Fruit fly (Drosophila melanogaster) whole organism, embryonic: ENCODE results near the gene ninaC.

Experiments
- CG11695 ChIP-seq: fragments of 200-800 bp; sonication (Bioruptor generic); IDR thresholded peaks from 3 replicates; pipeline ENCODE4 v1.3.6; 2022; ENCODE audit warnings: missing biosample characterization, missing genetic modification characterization
- CG12071 ChIP-seq: fragments of 200-800 bp; sonication (Bioruptor generic); optimal IDR thresholded peaks from 3 replicates; lab custom pipeline; 2018; ENCODE audit warnings: missing biosample characterization, mild to moderate bottlenecking, missing genetic modification characterization
- CG12769 ChIP-seq: fragments of 200-800 bp; sonication (Bioruptor generic); optimal IDR thresholded peaks from 2 replicates; lab custom pipeline; 2019; ENCODE audit warnings: missing biosample characterization, mild to moderate bottlenecking, missing genetic modification characterization, moderate library complexity
- CG1603 ChIP-seq: fragments of 200-800 bp; sonication (Bioruptor generic); optimal IDR thresholded peaks from 2 replicates; lab custom pipeline; 2019; ENCODE audit warnings: missing biosample characterization, mild to moderate bottlenecking, missing genetic modification characterization, moderate library complexity
- CG17568 ChIP-seq: fragments of 200-800 bp; sonication (Bioruptor generic); optimal IDR thresholded peaks from 2 replicates; lab custom pipeline; 2018; ENCODE audit warnings: missing biosample characterization, mild to moderate bottlenecking, missing genetic modification characterization, moderate library complexity
- CG18599 ChIP-seq: fragments of 200-800 bp; sonication (Bioruptor generic); optimal IDR thresholded peaks from 3 replicates; lab custom pipeline; 2017; ENCODE audit warnings: missing biosample characterization, missing genetic modification characterization, mild to moderate bottlenecking, moderate library complexity, missing genetic modification reagents
- CG2712 ChIP-seq: fragments of 200-800 bp; optimal IDR thresholded peaks from 3 replicates; lab custom pipeline; 2019; ENCODE audit warnings: missing biosample characterization, mild to moderate bottlenecking, missing genetic modification characterization, moderate library complexity
- CG34224 ChIP-seq: fragments of 200-800 bp; sonication (Bioruptor generic); IDR thresholded peaks from 3 replicates; pipeline ENCODE4 v1.3.6; 2022; ENCODE audit warnings: missing biosample characterization, missing genetic modification characterization; ENCODE audit not compliant: partially characterized antibody
- CG3995 ChIP-seq: fragments of 200-800 bp; sonication (Bioruptor generic); optimal IDR thresholded peaks from 3 replicates; lab custom pipeline; 2016; ENCODE audit warnings: missing biosample characterization, missing genetic modification characterization
- CG42726 ChIP-seq: fragments of 200-800 bp; sonication (Bioruptor generic); IDR thresholded peaks from 2 replicates; pipeline ENCODE4 v1.3.6; 2022; ENCODE audit warnings: missing biosample characterization, missing genetic modification characterization; ENCODE audit not compliant: partially characterized antibody
- CG4424 ChIP-seq: fragments of 200-800 bp; sonication (Bioruptor generic); optimal IDR thresholded peaks from 3 replicates; lab custom pipeline; 2016; ENCODE audit warnings: missing biosample characterization, missing genetic modification characterization
- CG4617 ChIP-seq: fragments of 200-800 bp; sonication (Bioruptor generic); optimal IDR thresholded peaks from 3 replicates; lab custom pipeline; 2016; ENCODE audit warnings: missing biosample characterization, missing genetic modification characterization, borderline replicate concordance
- CG4730 ChIP-seq: fragments of 200-800 bp; sonication (Bioruptor generic); IDR thresholded peaks from 2 replicates; pipeline ENCODE4 v1.3.6; 2022; ENCODE audit warnings: missing biosample characterization, missing genetic modification characterization
- CG7271 ChIP-seq: fragments of 200-800 bp; sonication (Bioruptor generic); optimal IDR thresholded peaks from 2 replicates; lab custom pipeline; 2018; ENCODE audit warnings: missing biosample characterization, mild to moderate bottlenecking, missing genetic modification characterization, moderate library complexity
- CG7556 ChIP-seq: fragments of 200-800 bp; sonication (Bioruptor generic); optimal IDR thresholded peaks from 2 replicates; lab custom pipeline; 2017; ENCODE audit warnings: missing biosample characterization, mild to moderate bottlenecking, missing genetic modification characterization
- CG8089 ChIP-seq: fragments of 200-800 bp; sonication (Bioruptor generic); optimal IDR thresholded peaks from 3 replicates; lab custom pipeline; 2016; ENCODE audit warnings: missing biosample characterization, missing genetic modification characterization
- CG8765 ChIP-seq: fragments of 200-800 bp; sonication (Bioruptor generic); IDR thresholded peaks from 2 replicates; pipeline ENCODE4 v1.3.6; 2022; ENCODE audit warnings: missing biosample characterization, missing genetic modification characterization
- CG8944 ChIP-seq: fragments of 200-800 bp; sonication (Bioruptor generic); optimal IDR thresholded peaks from 3 replicates; lab custom pipeline; 2016; ENCODE audit warnings: missing biosample characterization, missing genetic modification characterization
- CG9727 ChIP-seq: fragments of 200-800 bp; sonication (Bioruptor generic); optimal IDR thresholded peaks from 3 replicates; lab custom pipeline; 2017; ENCODE audit warnings: missing biosample characterization, mild to moderate bottlenecking, missing genetic modification characterization
- CTCF ChIP-seq: fragments of 200-800 bp; sonication (Bioruptor generic); optimal IDR thresholded peaks from 2 replicates; lab custom pipeline; 2017; ENCODE audit warnings: missing biosample characterization, mild to moderate bottlenecking, missing genetic modification characterization, moderate library complexity
- CrebB ChIP-seq: fragments of 200-800 bp; sonication (Bioruptor generic); optimal IDR thresholded peaks from 3 replicates; lab custom pipeline; 2018; ENCODE audit warnings: missing biosample characterization, mild to moderate bottlenecking, missing genetic modification characterization
- D19A ChIP-seq: fragments of 200-800 bp; optimal IDR thresholded peaks from 3 replicates; lab custom pipeline; 2019; ENCODE audit warnings: missing biosample characterization, mild to moderate bottlenecking, missing genetic modification characterization, moderate library complexity
- GATAe ChIP-seq: fragments of 200-800 bp; sonication (Bioruptor generic); conservative IDR thresholded peaks from 2 replicates; pipeline ENCODE4 v1.3.6; 2022; ENCODE audit warnings: missing biosample characterization, missing genetic modification characterization
- Hr39 ChIP-seq: fragments of >200 bp; optimal IDR thresholded peaks from 2 replicates; lab custom pipeline; 2017
- Hsf ChIP-seq: fragments of 200-800 bp; sonication (Bioruptor generic); optimal IDR thresholded peaks from 3 replicates; lab custom pipeline; 2016; ENCODE audit warnings: missing biosample characterization, missing genetic modification characterization
- Jarid2 ChIP-seq: fragments of 200-800 bp; sonication (Bioruptor generic); optimal IDR thresholded peaks from 3 replicates; lab custom pipeline; 2017; ENCODE audit warnings: mild to moderate bottlenecking, missing biosample characterization, missing genetic modification reagents, missing genetic modification characterization
- NC2β ChIP-seq: fragments of 200-800 bp; sonication (Bioruptor generic); optimal IDR thresholded peaks from 2 replicates; lab custom pipeline; 2016; ENCODE audit warnings: missing biosample characterization, missing genetic modification characterization
- Oaz ChIP-seq: fragments of 200-800 bp; sonication (Bioruptor generic); IDR thresholded peaks from 2 replicates; pipeline ENCODE4 v1.3.6; 2022; ENCODE audit warnings: missing biosample characterization, missing genetic modification characterization
- Rx ChIP-seq: fragments of 200-800 bp; sonication (Bioruptor generic); IDR thresholded peaks from 2 replicates; pipeline ENCODE4 v1.3.6; 2022; ENCODE audit warnings: missing biosample characterization, missing genetic modification characterization
- Sox100B ChIP-seq: fragments of 200-800 bp; sonication (Bioruptor generic); optimal IDR thresholded peaks from 3 replicates; lab custom pipeline; 2018; ENCODE audit warnings: missing biosample characterization, mild to moderate bottlenecking, missing genetic modification characterization
- Spps ChIP-seq: fragments of 200-800 bp; sonication (Bioruptor generic); optimal IDR thresholded peaks from 2 replicates; lab custom pipeline; 2018; ENCODE audit warnings: missing biosample characterization, mild to moderate bottlenecking, missing genetic modification characterization
- Stat92E ChIP-seq, 3 experiments: fragments of >200 bp in 2 of 3; fragments of 200-800 bp in 1 of 3; sonication (Bioruptor generic) in 1 of 3; optimal IDR thresholded peaks; 2 replicates each; lab custom pipeline; 2017 to 2019; ENCODE audit warnings: missing biosample characterization in 3 of 3, missing genetic modification characterization in 3 of 3, mild to moderate bottlenecking in 1 of 3, moderate library complexity in 1 of 3
- ase ChIP-seq: fragments of 200-800 bp; sonication (Bioruptor generic); IDR thresholded peaks from 3 replicates; pipeline ENCODE4 v1.3.6; 2022; ENCODE audit warnings: missing biosample characterization, missing genetic modification characterization
- cad ChIP-seq: fragments of >200 bp; optimal IDR thresholded peaks from 2 replicates; lab custom pipeline; 2017; ENCODE audit warnings: missing biosample characterization, missing genetic modification characterization
- cg ChIP-seq: fragments of 200-800 bp; sonication (Bioruptor generic); optimal IDR thresholded peaks from 3 replicates; lab custom pipeline; 2019; ENCODE audit warnings: missing biosample characterization, mild to moderate bottlenecking, missing genetic modification characterization, moderate library complexity
- dysf ChIP-seq: fragments of 200-800 bp; sonication (Bioruptor generic); IDR thresholded peaks from 3 replicates; pipeline ENCODE4 v1.3.6; 2022; ENCODE audit warnings: missing biosample characterization, missing genetic modification characterization
- en ChIP-seq: fragments of 200-800 bp; sonication (Bioruptor generic); optimal IDR thresholded peaks from 2 replicates; lab custom pipeline; 2016; ENCODE audit warnings: missing biosample characterization, missing genetic modification characterization
- exex ChIP-seq: fragments of 200-800 bp; sonication (Bioruptor generic); optimal IDR thresholded peaks from 4 replicates; lab custom pipeline; 2018; ENCODE audit warnings: missing biosample characterization, mild to moderate bottlenecking, missing genetic modification characterization, moderate library complexity
- gcm ChIP-seq: fragments of 200-800 bp; sonication (Bioruptor generic); optimal IDR thresholded peaks from 2 replicates; lab custom pipeline; 2019; ENCODE audit warnings: missing biosample characterization, mild to moderate bottlenecking, missing genetic modification characterization, moderate library complexity
- gsb-n ChIP-seq: fragments of 200-800 bp; sonication (Bioruptor generic); optimal IDR thresholded peaks from 3 replicates; lab custom pipeline; 2018; ENCODE audit warnings: missing biosample characterization, mild to moderate bottlenecking, missing genetic modification characterization
- lilli ChIP-seq: fragments of 200-800 bp; sonication (Bioruptor generic); optimal IDR thresholded peaks from 3 replicates; lab custom pipeline; 2016; ENCODE audit warnings: missing biosample characterization, missing genetic modification characterization
- mam ChIP-seq: fragments of 200-800 bp; sonication (Bioruptor generic); optimal IDR thresholded peaks from 3 replicates; lab custom pipeline; 2016; ENCODE audit warnings: missing biosample characterization, missing genetic modification characterization
- nerfin-1 ChIP-seq: fragments of 200-800 bp; sonication (Bioruptor generic); optimal IDR thresholded peaks from 3 replicates; lab custom pipeline; 2019; ENCODE audit warnings: missing biosample characterization, mild to moderate bottlenecking, missing genetic modification characterization, moderate library complexity
- nerfin-2 ChIP-seq: fragments of 200-800 bp; sonication (Bioruptor generic); IDR thresholded peaks from 2 replicates; pipeline ENCODE4 v1.3.6; 2022; ENCODE audit warnings: missing biosample characterization, missing genetic modification characterization; ENCODE audit not compliant: partially characterized antibody
- pho ChIP-seq: fragments of 200-800 bp; sonication (Bioruptor generic); optimal IDR thresholded peaks from 2 replicates; lab custom pipeline; 2016; ENCODE audit warnings: missing biosample characterization, missing genetic modification characterization
- pnt ChIP-seq: fragments of 200-800 bp; sonication (Bioruptor generic); optimal IDR thresholded peaks from 3 replicates; lab custom pipeline; 2016; ENCODE audit warnings: missing biosample characterization, missing genetic modification characterization
- pzg ChIP-seq: fragments of 200-800 bp; sonication (Bioruptor generic); optimal IDR thresholded peaks from 3 replicates; lab custom pipeline; 2018; ENCODE audit warnings: missing biosample characterization, mild to moderate bottlenecking, missing genetic modification characterization, moderate library complexity
- sim ChIP-seq: fragments of 200-800 bp; sonication (Bioruptor generic); IDR thresholded peaks from 2 replicates; pipeline ENCODE4 v1.3.6; 2022; ENCODE audit warnings: missing biosample characterization, missing genetic modification characterization
- tgo ChIP-seq: fragments of 200-800 bp; sonication (Bioruptor generic); IDR thresholded peaks from 3 replicates; pipeline ENCODE4 v1.3.6; 2022; ENCODE audit warnings: missing biosample characterization, missing genetic modification characterization

ninaC gene

DNA sequence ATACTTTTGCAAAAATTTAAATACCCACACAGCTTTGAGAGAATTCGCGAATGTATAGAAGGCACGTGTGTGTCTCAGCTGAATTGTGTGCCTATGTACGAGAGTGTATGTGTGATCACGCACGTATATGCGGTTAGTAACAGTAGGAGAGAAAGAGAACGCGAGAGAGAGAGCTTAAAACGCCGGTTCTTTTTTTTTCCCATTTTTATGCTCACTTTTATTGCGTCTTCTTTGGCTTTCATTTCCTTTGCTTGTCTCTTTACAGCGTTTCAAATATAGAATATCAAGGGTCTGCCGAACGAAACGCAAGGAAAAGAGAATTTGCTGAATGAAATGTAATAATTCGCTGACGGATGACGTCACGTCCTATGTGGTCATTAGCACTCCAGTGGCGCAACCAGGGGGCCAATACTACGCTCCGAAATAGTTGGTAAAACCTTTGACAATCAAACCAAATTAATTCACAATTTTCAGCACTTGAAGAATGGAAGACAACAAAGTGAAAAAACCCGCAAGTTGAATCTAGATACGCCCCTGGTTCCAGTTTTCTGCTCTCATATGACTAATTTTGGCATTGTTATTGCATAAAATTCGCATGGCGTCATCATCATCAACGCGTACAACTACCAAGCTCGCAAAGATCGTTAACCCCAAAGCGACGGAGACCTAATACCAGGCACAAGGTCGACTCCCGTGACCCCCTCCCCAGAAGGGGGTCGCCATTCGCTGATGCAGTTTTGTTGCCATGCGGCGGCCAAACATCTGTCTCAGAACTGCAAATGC, 47.6 kb downstream of the ninaC start (continued):
- TF ChIP-seq CG17568 (GFP tag; lab: Kevin White, UChicago) (peak; percentile 16), CG4730 (GFP tag; lab: Robert Waterston, UW) (peak; percentile 43; the same call in 1 of the 2 replicates), CG4617 (no peak), CG7271 (no peak), CG42726 (GFP tag; lab: Robert Waterston, UW) (no peak), tgo (peak; percentile 55; the same call in 1 of the 3 replicates), cg (GFP tag; lab: Kevin White, UChicago) (peak; percentile 47), Rx (no peak), D19A (tag; lab: Kevin White, UChicago) (no peak), nerfin-2 (GFP tag; lab: Robert Waterston, UW) (no peak), cad (GFP tag; lab: Kevin White, UChicago) (no peak), gcm (GFP tag; lab: Kevin White, UChicago) (no peak), pzg (GFP tag; lab: Kevin White, UChicago) (peak; percentile 6), CG7556 (GFP tag; lab: Kevin White, UChicago) (peak; percentile 53), Sox100B (no peak), Hr39 (lab: Kevin White, UChicago) (no peak), Hsf (GFP tag; lab: Kevin White, UChicago) (peak; percentile 68), GATAe (GFP tag; lab: Robert Waterston, UW) (no peak), Stat92E (GFP tag; optimal IDR thresholded peaks at IDR 0.05; lab: Kevin White, UChicago) (no peak), CG8944 (GFP tag; lab: Kevin White, UChicago) (peak; percentile 25), CG3995 (GFP tag; lab: Kevin White, UChicago) (peak; percentile 34), CG1603 (peak; percentile 19), sim (GFP tag; lab: Robert Waterston, UW) (no peak), CG12071 (peak; percentile 19), CG34224 (0 out of 3 replicates have a peak, but pooled peaks have one; percentile 29), Jarid2 (GFP tag; lab: Kevin White, UChicago) (no peak), en (GFP tag; lab: Kevin White, UChicago) (no peak), nerfin-1 (tag; lab: Kevin White, UChicago) (no peak), pho (GFP tag; lab: Kevin White, UChicago) (peak; percentile 87), dysf (GFP tag; lab: Robert Waterston, UW) (peak; percentile 72; the same call in 2 of the 3 replicates), CG8089 (GFP tag; lab: Kevin White, UChicago) (no peak), CG11695 (GFP tag; lab: Robert Waterston, UW) (0 out of 3 replicates have a peak, but pooled peaks have one; percentile 21), lilli (GFP tag; lab: Kevin White, UChicago) (peak; percentile 91), Spps (tag; lab: Kevin White, UChicago) (no peak), mam (peak; percentile 90), CG18599 (GFP tag; lab: Kevin White, UChicago) (peak; percentile 87), CTCF (GFP tag; lab: Kevin White, UChicago) (no peak), Oaz (GFP tag; lab: Robert Waterston, UW) (no peak), CG4424 (no peak), CG2712 (tag; lab: Kevin White, UChicago) (peak; percentile 30), ase (0 out of 3 replicates have a peak, but pooled peaks have one; percentile 8), pnt (GFP tag; lab: Kevin White, UChicago) (peak; percentile 15), NC2β (GFP tag; lab: Kevin White, UChicago) (no peak), exex (tag; lab: Kevin White, UChicago) (no peak), CG9727 (GFP tag; lab: Kevin White, UChicago) (peak; percentile 73), CrebB (tag; lab: Kevin White, UChicago) (peak; percentile 47), CG12769 (tag; lab: Kevin White, UChicago) (peak; percentile 89), gsb-n (no peak), CG8765 (peak; percentile 61; the same call in 1 of the 2 replicates)
